Fruit fly (Drosophila melanogaster): ENCODE measurements around the gene CG3437.

Gene CG3437

DNA sequence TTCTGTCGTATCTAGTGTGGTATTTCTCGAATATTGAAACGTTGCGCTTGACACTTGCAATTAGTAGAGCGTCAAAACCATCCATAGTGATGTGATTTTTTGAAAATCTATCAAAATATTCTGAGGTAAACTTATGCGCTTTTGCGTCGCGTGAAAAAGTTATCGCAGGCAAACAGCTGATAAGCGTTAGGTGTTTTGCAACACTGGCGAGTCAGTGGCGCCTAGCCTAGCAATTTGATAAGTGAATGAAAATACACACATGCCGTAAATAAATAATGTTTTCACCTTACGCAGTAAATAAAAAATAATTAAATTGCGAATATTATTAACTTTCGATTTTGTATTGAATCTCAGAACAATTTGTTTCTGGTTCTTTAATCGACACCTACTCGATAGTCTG lies 22.2 kb downstream of the CG3437 start, which contains the start of gene CG42526 (continued):
- TF ChIP-seq CG9876 (GFP tag; optimal IDR thresholded peaks at IDR 0.05) (no peak), MBD-R2 (GFP tag; IDR thresholded peaks at IDR 0.05) (peak; percentile 70), CG2120 (GFP tag; optimal IDR thresholded peaks at IDR 0.05) (peak; percentile 80), dati (GFP tag; IDR thresholded peaks at IDR 0.05) (no peak), CG2116 (GFP tag; optimal IDR thresholded peaks at IDR 0.05) (peak; percentile 71), sim (GFP tag; IDR thresholded peaks at IDR 0.05) (no peak), maf-S (GFP tag; optimal IDR thresholded peaks at IDR 0.05) (no peak), amos (GFP tag; IDR thresholded peaks at IDR 0.05; ENCODE audit: partially characterized antibody) (peak; percentile 44; the same call in 1 of the 2 replicates), Meics (GFP tag; optimal IDR thresholded peaks at IDR 0.05) (no peak), CG7556 (GFP tag; optimal IDR thresholded peaks at IDR 0.05) (peak; percentile 57), CG10462 (GFP tag; optimal IDR thresholded peaks at IDR 0.05) (no peak), Bgb (GFP tag; IDR thresholded peaks at IDR 0.05; ENCODE audit: partially characterized antibody) (peak; percentile 62; the same call in 1 of the 2 replicates), mirr (GFP tag; optimal IDR thresholded peaks at IDR 0.05) (no peak), bsh (GFP tag; optimal IDR thresholded peaks at IDR 0.05) (peak in 1 of 2 experiments; percentile 28), ERR (GFP tag; optimal IDR thresholded peaks at IDR 0.05) (no peak), hth (optimal IDR thresholded peaks at IDR 0.05) (no peak), Dll (GFP tag; IDR thresholded peaks at IDR 0.05; ENCODE audit: partially characterized antibody) (peak; percentile 68), Lpt (GFP tag; optimal IDR thresholded peaks at IDR 0.05) (no peak), CG10147 (GFP tag; optimal IDR thresholded peaks at IDR 0.05) (peak; percentile 22), CG6765 (GFP tag; optimal IDR thresholded peaks at IDR 0.05) (no peak), Dad (GFP tag; optimal IDR thresholded peaks at IDR 0.05) (no peak), CG34422 (GFP tag; IDR thresholded peaks at IDR 0.05) (no peak; the same call in 2 of the 3 replicates), C15 (GFP tag; IDR thresholded peaks at IDR 0.05) (no peak), CG30403 (GFP tag; optimal IDR thresholded peaks at IDR 0.05) (peak; percentile 66), CG12071 (GFP tag; optimal IDR thresholded peaks at IDR 0.05) (no peak), vfl (GFP tag; optimal IDR thresholded peaks at IDR 0.05) (peak; percentile 61), Ptx1 (GFP tag; IDR thresholded peaks at IDR 0.05) (no peak), CG13287 (GFP tag; IDR thresholded peaks at IDR 0.05; ENCODE audit: partially characterized antibody) (peak; percentile 83), caup (GFP tag; optimal IDR thresholded peaks at IDR 0.05; ENCODE audit: severe bottlenecking) (peak; percentile 39), Hr78 (GFP tag; optimal IDR thresholded peaks at IDR 0.05) (no peak), shn (GFP tag; optimal IDR thresholded peaks at IDR 0.05) (peak; percentile 2), bab2 (GFP tag; optimal IDR thresholded peaks at IDR 0.05) (peak; percentile 56), HLH3B (GFP tag; IDR thresholded peaks at IDR 0.05) (no peak), fru (optimal IDR thresholded peaks at IDR 0.05) (no peak), Kr (GFP tag; optimal IDR thresholded peaks at IDR 0.05) (no peak), Dip3 (GFP tag; optimal IDR thresholded peaks at IDR 0.05) (peak; percentile 56), gsb (GFP tag; IDR thresholded peaks at IDR 0.05) (no peak), HmgZ (tag; optimal IDR thresholded peaks at IDR 0.05) (peak; percentile 41), jing (GFP tag; optimal IDR thresholded peaks at IDR 0.05) (no peak), stc (GFP tag; IDR thresholded peaks at IDR 0.05) (no peak), CG13775 (GFP tag; optimal IDR thresholded peaks at IDR 0.05) (peak; percentile 1), MESR4 (GFP tag; optimal IDR thresholded peaks at IDR 0.05) (peak; percentile 22), CG6689 (GFP tag; IDR thresholded peaks at IDR 0.05) (no peak; the same call in 1 of the 2 replicates), CG7963 (GFP tag; IDR thresholded peaks at IDR 0.05; ENCODE audit: partially characterized antibody) (no peak), CG10979 (tag; optimal IDR thresholded peaks at IDR 0.05) (no peak), trem (tag; optimal IDR thresholded peaks at IDR 0.05) (peak; percentile 25), Deaf1 (tag; optimal IDR thresholded peaks at IDR 0.05) (no peak), Oaz (GFP tag; IDR thresholded peaks at IDR 0.05) (no peak), jigr1 (GFP tag; IDR thresholded peaks at IDR 0.05) (no peak), bowl (GFP tag; IDR thresholded peaks at IDR 0.05) (no peak), CG8388 (GFP tag; optimal IDR thresholded peaks at IDR 0.05) (peak; percentile 1), HLH54F (GFP tag; optimal IDR thresholded peaks at IDR 0.05) (peak; percentile 52)
